In the genomic region with DNA sequence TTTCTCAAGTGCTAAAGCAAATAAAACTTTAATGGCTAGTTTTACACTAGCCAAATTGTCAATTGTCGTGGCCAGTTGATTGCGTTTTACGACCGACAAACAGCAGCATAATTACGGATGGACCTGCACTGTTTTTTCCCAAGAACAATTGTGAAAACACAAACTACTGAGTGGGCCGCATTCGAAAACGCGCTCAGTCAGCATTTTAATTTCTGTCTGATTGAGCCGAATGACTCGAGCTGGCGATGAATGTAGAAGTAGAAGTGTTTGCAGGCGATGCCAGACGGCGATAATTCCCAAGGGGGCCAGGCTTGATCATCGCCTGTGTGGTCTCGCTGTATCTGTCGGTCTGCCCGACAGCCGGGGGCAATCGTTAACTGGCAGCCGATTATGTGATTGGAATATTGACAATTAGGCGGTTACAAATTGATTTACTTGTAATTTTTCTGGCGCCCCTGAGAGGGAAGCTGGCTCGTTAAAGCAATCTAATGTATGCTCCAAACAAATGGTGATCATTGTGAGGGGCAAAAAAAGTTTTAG, we compare ENCODE assay signal across 2 fruit fly cellular contexts.
TF ChIP-seq lines count a peak whose summit lies in the region.

No protein-coding gene starts in this region.

- TF ChIP-seq CTCF in whole organism, embryonic (GFP tag; optimal IDR thresholded peaks at IDR 0.05; lab: Kevin White, UChicago), result no peak

TF ChIP-seq in whole organism, adult, 20 proteins besides CTCF, POLR2A, EP300 and RAD21:
- peak; percentile 97 for TF ChIP-seq tj (GFP tag; optimal IDR thresholded peaks at IDR 0.05; lab: Kevin White, UChicago)
- no peak for TF ChIP-seq ovo (GFP tag; optimal IDR thresholded peaks at IDR 0.05; lab: Kevin White, UChicago)

TF ChIP-seq in whole organism, embryonic, 481 proteins besides CTCF, POLR2A, EP300 and RAD21:
- TF ChIP-seq sug (tag; optimal IDR thresholded peaks at IDR 0.05; lab: Kevin White, UChicago) (peak; percentile 83), CG8281 (tag; optimal IDR thresholded peaks at IDR 0.05; lab: Kevin White, UChicago) (peak; percentile 72), CG15514 (GFP tag; optimal IDR thresholded peaks at IDR 0.05; lab: Kevin White, UChicago) (no peak), Med (GFP tag; lab: Kevin White, UChicago) (peak; percentile 57), chinmo (GFP tag; IDR thresholded peaks at IDR 0.05; lab: Robert Waterston, UW; ENCODE audit: partially characterized antibody) (0 out of 4 replicates have a peak, but pooled peaks have one; percentile 74), CG32767 (GFP tag; IDR thresholded peaks at IDR 0.05; lab: Robert Waterston, UW) (no peak), CG10543 (GFP tag; optimal IDR thresholded peaks at IDR 0.05; lab: Kevin White, UChicago) (peak; percentile 59), Ets65A (GFP tag; lab: Kevin White, UChicago) (peak; percentile 15), CG4360 (GFP tag; IDR thresholded peaks at IDR 0.05; lab: Robert Waterston, UW) (0 out of 2 replicates have a peak, but pooled peaks have one; percentile 9), chm (GFP tag; IDR thresholded peaks at IDR 0.05; lab: Robert Waterston, UW) (0 out of 2 replicates have a peak, but pooled peaks have one; percentile 8), Scr (GFP tag; IDR thresholded peaks at IDR 0.05; lab: Robert Waterston, UW; ENCODE audit: partially characterized antibody) (no peak), mirr (GFP tag; optimal IDR thresholded peaks at IDR 0.05; lab: Kevin White, UChicago) (peak; percentile 16), CG7786 (GFP tag; optimal IDR thresholded peaks at IDR 0.05; lab: Kevin White, UChicago) (peak; percentile 14), CG17359 (tag; optimal IDR thresholded peaks at IDR 0.05; lab: Kevin White, UChicago) (peak; percentile 2), btn (GFP tag; optimal IDR thresholded peaks at IDR 0.05; lab: Kevin White, UChicago) (no peak), Pdp1 (GFP tag; optimal IDR thresholded peaks at IDR 0.05; lab: Kevin White, UChicago) (peak in 1 of 2 experiments; percentile 50), CG4730 (GFP tag; IDR thresholded peaks at IDR 0.05; lab: Robert Waterston, UW) (no peak), z (GFP tag; IDR thresholded peaks at IDR 0.05; lab: Robert Waterston, UW) (0 out of 3 replicates have a peak, but pooled peaks have one; percentile 30), ems (GFP tag; optimal IDR thresholded peaks at IDR 0.05; lab: Kevin White, UChicago) (no peak), ap (GFP tag; IDR thresholded peaks at IDR 0.05; lab: Robert Waterston, UW) (0 out of 2 replicates have a peak, but pooled peaks have one; percentile 4), ci (GFP tag; IDR thresholded peaks at IDR 0.05; lab: Robert Waterston, UW) (0 out of 3 replicates have a peak, but pooled peaks have one; percentile 44)
